Fruit fly (Drosophila melanogaster): ENCODE measurements around the gene CG17272.

The CG17272 gene

dm6 chr3R:20836257-20836856 lies 12.3 kb upstream of the CG17272 start (continued):
- TF ChIP-seq da (GFP tag; optimal IDR thresholded peaks at IDR 0.05) (no peak), dati (GFP tag; IDR thresholded peaks at IDR 0.05) (no peak), Pdp1 (GFP tag; optimal IDR thresholded peaks at IDR 0.05) (no peak), Ets65A (GFP tag) (no peak), cwo (GFP tag; optimal IDR thresholded peaks at IDR 0.05) (peak; percentile 7), CG2120 (GFP tag; optimal IDR thresholded peaks at IDR 0.05) (no peak), CG12942 (GFP tag; optimal IDR thresholded peaks at IDR 0.05) (no peak), CG13296 (GFP tag; optimal IDR thresholded peaks at IDR 0.05) (peak; percentile 5), Xbp1 (GFP tag; optimal IDR thresholded peaks at IDR 0.05) (no peak), CG34224 (GFP tag; IDR thresholded peaks at IDR 0.05; ENCODE audit: partially characterized antibody) (no peak), kah (GFP tag; optimal IDR thresholded peaks at IDR 0.05) (no peak), Med (GFP tag) (peak; percentile 35), ato (GFP tag; IDR thresholded peaks at IDR 0.05; ENCODE audit: partially characterized antibody) (no peak), bsh (GFP tag; optimal IDR thresholded peaks at IDR 0.05) (peak in 1 of 2 experiments; percentile 26), Hsf (GFP tag; optimal IDR thresholded peaks at IDR 0.05) (no peak), CG11504 (tag; optimal IDR thresholded peaks at IDR 0.05) (peak; percentile 38), CG17361 (GFP tag; IDR thresholded peaks at IDR 0.05) (0 out of 3 replicates have a peak, but pooled peaks have one; percentile 18), CG13424 (tag; optimal IDR thresholded peaks at IDR 0.05) (peak; percentile 18), yki (optimal IDR thresholded peaks at IDR 0.05) (no peak), CG5245 (GFP tag; optimal IDR thresholded peaks at IDR 0.05) (no peak), CG3847 (GFP tag; IDR thresholded peaks at IDR 0.05) (no peak), CG8924 (tag; optimal IDR thresholded peaks at IDR 0.05) (no peak), CG17186 (GFP tag; optimal IDR thresholded peaks at IDR 0.05) (no peak), CG3065 (GFP tag; optimal IDR thresholded peaks at IDR 0.05) (no peak), sens (GFP tag) (no peak), CG8478 (optimal IDR thresholded peaks at IDR 0.05) (no peak), ac (GFP tag; optimal IDR thresholded peaks at IDR 0.05) (no peak), CG10321 (GFP tag; IDR thresholded peaks at IDR 0.05) (no peak), Hr51 (GFP tag; optimal IDR thresholded peaks at IDR 0.05) (peak in 1 of 2 experiments; percentile 51), Hmx (GFP tag; optimal IDR thresholded peaks at IDR 0.05) (no peak), Dek (tag; optimal IDR thresholded peaks at IDR 0.05) (no peak), zen (tag; optimal IDR thresholded peaks at IDR 0.05) (no peak), CG7556 (GFP tag; optimal IDR thresholded peaks at IDR 0.05) (peak; percentile 42), phol (tag; optimal IDR thresholded peaks at IDR 0.05) (no peak), Deaf1 (tag; optimal IDR thresholded peaks at IDR 0.05) (no peak), CG10565 (GFP tag; optimal IDR thresholded peaks at IDR 0.05) (no peak), CG1233 (GFP tag; optimal IDR thresholded peaks at IDR 0.05) (peak; percentile 1), Rx (GFP tag; IDR thresholded peaks at IDR 0.05) (no peak), PHDP (tag; optimal IDR thresholded peaks at IDR 0.05) (peak; percentile 15), CG11247 (GFP tag; IDR thresholded peaks at IDR 0.05) (no peak), fd102C (GFP tag; optimal IDR thresholded peaks at IDR 0.05) (no peak), D19A (tag; optimal IDR thresholded peaks at IDR 0.05) (peak; percentile 10), GATAe (GFP tag; conservative IDR thresholded peaks at IDR 0.05) (no peak), MTF-1 (GFP tag; optimal IDR thresholded peaks at IDR 0.05; ENCODE audit: borderline replicate concordance) (no peak), CoRest (tag; optimal IDR thresholded peaks at IDR 0.05) (peak; percentile 33), CG15011 (GFP tag; optimal IDR thresholded peaks at IDR 0.05) (no peak), CG2199 (GFP tag; IDR thresholded peaks at IDR 0.05) (no peak), CG12659 (GFP tag; optimal IDR thresholded peaks at IDR 0.05) (peak; percentile 21), CG10147 (GFP tag; optimal IDR thresholded peaks at IDR 0.05) (no peak), lola (GFP tag; optimal IDR thresholded peaks at IDR 0.05) (no peak)
